Worm (Caenorhabditis elegans): ENCODE data around the gene pat-4.

pat-4 gene

ce11 chrIII:94759-95330 lies at the start of gene pat-4:
TSS of gene pat-4 (minus strand) at chrIII:94809.
- TF ChIP-seq nhr-6 (tag; optimal IDR thresholded peaks at IDR 0.05) (peak; percentile 12), egl-43 (GFP tag; IDR thresholded peaks at IDR 0.05) (no peak), nhr-48 (tag; optimal IDR thresholded peaks at IDR 0.05) (no peak), madf-9 (GFP tag; conservative IDR thresholded peaks at IDR 0.05) (no peak), pha-4 (GFP tag; IDR thresholded peaks at IDR 0.05) (0 out of 2 replicates have a peak, but pooled peaks have one; percentile 31), pha-4 (tag; optimal IDR thresholded peaks at IDR 0.05) (no peak), mep-1 (tag; optimal IDR thresholded peaks at IDR 0.05) (peak; percentile 42), hlh-11 (tag; optimal IDR thresholded peaks at IDR 0.05) (peak; percentile 17), zip-2 (tag; optimal IDR thresholded peaks at IDR 0.05) (no peak), tag-97 (GFP tag; IDR thresholded peaks at IDR 0.05) (no peak), dve-1 (tag; optimal IDR thresholded peaks at IDR 0.05; ENCODE audit: insufficient read depth) (peak; percentile 22), dmd-6 (GFP tag; IDR thresholded peaks at IDR 0.05) (no peak), zfp-2 (tag; optimal IDR thresholded peaks at IDR 0.05) (no peak), mxl-3 (GFP tag; optimal IDR thresholded peaks at IDR 0.05) (peak; percentile 64), pqm-1 (tag; optimal IDR thresholded peaks at IDR 0.05) (no peak), lim-7 (GFP tag; IDR thresholded peaks at IDR 0.05) (no peak), Y105C5A.15 (GFP tag; IDR thresholded peaks at IDR 0.05) (no peak), lin-29 (GFP tag; IDR thresholded peaks at IDR 0.05) (no peak), mdt-29 (GFP tag; IDR thresholded peaks at IDR 0.05) (no peak), nhr-11 (tag; optimal IDR thresholded peaks at IDR 0.05) (no peak), nhr-41 (GFP tag; IDR thresholded peaks at IDR 0.05) (no peak), arid-1 (GFP tag; conservative IDR thresholded peaks at IDR 0.05) (no peak), ceh-82 (tag; optimal IDR thresholded peaks at IDR 0.05) (no peak), skn-1 (tag; optimal IDR thresholded peaks at IDR 0.05) (no peak), gei-8 (GFP tag; optimal IDR thresholded peaks at IDR 0.05) (no peak), nhr-237 (tag; optimal IDR thresholded peaks at IDR 0.05) (no peak), dmd-9 (GFP tag; IDR thresholded peaks at IDR 0.05) (no peak), lin-39 (tag; optimal IDR thresholded peaks at IDR 0.05) (no peak), hif-1 (tag; optimal IDR thresholded peaks at IDR 0.05) (no peak), lin-38 (GFP tag; IDR thresholded peaks at IDR 0.05) (no peak), nhr-76 (tag; optimal IDR thresholded peaks at IDR 0.05) (no peak), zip-11 (GFP tag; IDR thresholded peaks at IDR 0.05) (no peak), dpl-1 (GFP tag; optimal IDR thresholded peaks at IDR 0.05) (no peak), ceh-62 (tag; optimal IDR thresholded peaks at IDR 0.05) (no peak), unc-62 (GFP tag; optimal IDR thresholded peaks at IDR 0.05 in 1 of 2) (peak in 1 of 2 experiments; percentile 55), unc-62 (tag; optimal IDR thresholded peaks at IDR 0.05) (no peak), dmd-8 (GFP tag; IDR thresholded peaks at IDR 0.05) (0 out of 2 replicates have a peak, but pooled peaks have one; percentile 28), rbr-2 (tag; optimal IDR thresholded peaks at IDR 0.05) (peak; percentile 2), D1046.2 (GFP tag; IDR thresholded peaks at IDR 0.05) (no peak), hmg-1.1 (GFP tag; IDR thresholded peaks at IDR 0.05) (peak; percentile 91), mdl-1 (tag; optimal IDR thresholded peaks at IDR 0.05) (peak in 1 of 2 experiments; percentile 39), daf-8 (GFP tag; IDR thresholded peaks at IDR 0.05) (no peak), cey-2 (tag; optimal IDR thresholded peaks at IDR 0.05; ENCODE audit: borderline replicate concordance, insufficient read depth) (no peak), R02D3.7 (tag; optimal IDR thresholded peaks at IDR 0.05) (no peak), tra-1 (GFP tag; IDR thresholded peaks at IDR 0.05) (no peak), duxl-1 (tag; optimal IDR thresholded peaks at IDR 0.05; ENCODE audit: poor library complexity) (no peak), saeg-2 (GFP tag; IDR thresholded peaks at IDR 0.05) (no peak), lsy-2 (tag; optimal IDR thresholded peaks at IDR 0.05) (peak in 1 of 2 experiments; percentile 36), F10B5.3 (tag; optimal IDR thresholded peaks at IDR 0.05) (no peak), lin-1 (GFP tag; IDR thresholded peaks at IDR 0.05) (no peak), daf-12 (tag; optimal IDR thresholded peaks at IDR 0.05) (no peak), ceh-28 (tag; optimal IDR thresholded peaks at IDR 0.05) (no peak)

Data from whole organism, L4 larva.